Fruit fly (Drosophila melanogaster) whole organism, embryonic: Measurements from ENCODE around the gene Nprl3.

Experiments used
- Atf6 ChIP-seq: fragments of 200-800 bp; sonication (Bioruptor generic); IDR thresholded peaks from 2 replicates; pipeline ENCODE4 v1.3.6; 2022; ENCODE audit warnings: missing biosample characterization, missing genetic modification characterization
- B-H2 ChIP-seq: fragments of 200-800 bp; sonication (Bioruptor generic); optimal IDR thresholded peaks from 2 replicates; lab custom pipeline; 2018; ENCODE audit warnings: missing biosample characterization, mild to moderate bottlenecking, missing genetic modification characterization
- Bdp1 ChIP-seq: fragments of 200-800 bp; sonication (Bioruptor generic); optimal IDR thresholded peaks from 3 replicates; lab custom pipeline; 2016; ENCODE audit warnings: missing biosample characterization, missing genetic modification characterization
- CG11696 ChIP-seq: fragments of 200-800 bp; sonication (Bioruptor generic); IDR thresholded peaks from 2 replicates; pipeline ENCODE4 v1.3.6; 2022; ENCODE audit warnings: missing biosample characterization, missing genetic modification characterization
- CG12391 ChIP-seq: fragments of 200-800 bp; sonication (Bioruptor generic); optimal IDR thresholded peaks from 3 replicates; lab custom pipeline; 2018; ENCODE audit warnings: missing biosample characterization, mild to moderate bottlenecking, missing genetic modification characterization, moderate library complexity
- CG13287 ChIP-seq: fragments of 200-800 bp; sonication (Bioruptor generic); IDR thresholded peaks from 2 replicates; pipeline ENCODE4 v1.3.6; 2022; ENCODE audit warnings: missing biosample characterization, missing genetic modification characterization; ENCODE audit not compliant: partially characterized antibody
- CG13296 ChIP-seq: fragments of 200-800 bp; sonication (Bioruptor generic); optimal IDR thresholded peaks from 3 replicates; lab custom pipeline; 2018; ENCODE audit warnings: missing biosample characterization, mild to moderate bottlenecking, missing genetic modification characterization
- CG15514 ChIP-seq: fragments of 200-800 bp; sonication (Bioruptor generic); optimal IDR thresholded peaks from 3 replicates; lab custom pipeline; 2017; ENCODE audit warnings: missing biosample characterization, missing genetic modification characterization, mild to moderate bottlenecking, moderate library complexity, missing genetic modification reagents
- CG17385 ChIP-seq: fragments of 200-800 bp; sonication (Bioruptor generic); optimal IDR thresholded peaks from 3 replicates; lab custom pipeline; 2018; ENCODE audit warnings: missing biosample characterization, mild to moderate bottlenecking, missing genetic modification characterization
- CG2120 ChIP-seq: fragments of 200-800 bp; sonication (Bioruptor generic); optimal IDR thresholded peaks from 3 replicates; lab custom pipeline; 2016; ENCODE audit warnings: missing biosample characterization, missing genetic modification characterization
- CG30431 ChIP-seq: fragments of 200-800 bp; sonication (Bioruptor generic); optimal IDR thresholded peaks from 2 replicates; lab custom pipeline; 2017; ENCODE audit warnings: missing biosample characterization, missing genetic modification characterization
- CG5953 ChIP-seq: fragments of 200-800 bp; sonication (Bioruptor generic); IDR thresholded peaks from 2 replicates; pipeline ENCODE4 v1.3.6; 2022; ENCODE audit warnings: missing biosample characterization, missing genetic modification characterization
- CG6765 ChIP-seq: fragments of 200-800 bp; sonication (Bioruptor generic); optimal IDR thresholded peaks from 3 replicates; lab custom pipeline; 2017; ENCODE audit warnings: missing biosample characterization, mild to moderate bottlenecking, missing genetic modification characterization
- CG7372 ChIP-seq: fragments of 200-800 bp; sonication (Bioruptor generic); IDR thresholded peaks from 2 replicates; pipeline ENCODE4 v1.3.6; 2022; ENCODE audit warnings: missing biosample characterization, missing genetic modification characterization
- CG8359 ChIP-seq: fragments of 200-800 bp; sonication (Bioruptor generic); optimal IDR thresholded peaks from 2 replicates; lab custom pipeline; 2017; ENCODE audit warnings: missing biosample characterization, mild to moderate bottlenecking, missing genetic modification characterization, borderline replicate concordance
- CG9876 ChIP-seq: fragments of 200-800 bp; sonication (Bioruptor generic); optimal IDR thresholded peaks from 2 replicates; lab custom pipeline; 2016; ENCODE audit warnings: missing biosample characterization, missing genetic modification characterization
- Dip2 ChIP-seq: fragments of 200-800 bp; sonication (Bioruptor generic); IDR thresholded peaks from 2 replicates; pipeline ENCODE4 v1.3.6; 2022; ENCODE audit warnings: missing biosample characterization, missing genetic modification characterization
- Dip3 ChIP-seq: fragments of 200-800 bp; sonication (Bioruptor generic); optimal IDR thresholded peaks from 3 replicates; lab custom pipeline; 2016; ENCODE audit warnings: missing biosample characterization, missing genetic modification characterization
- Dll ChIP-seq: fragments of 200-800 bp; sonication (Bioruptor generic); IDR thresholded peaks from 4 replicates; pipeline ENCODE4 v1.3.6; 2022; ENCODE audit warnings: missing biosample characterization, missing genetic modification characterization; ENCODE audit not compliant: partially characterized antibody
- Dp ChIP-seq: fragments of 200-800 bp; sonication (Bioruptor generic); optimal IDR thresholded peaks from 2 replicates; lab custom pipeline; 2018; ENCODE audit warnings: missing biosample characterization, mild to moderate bottlenecking, missing genetic modification characterization, moderate library complexity
- Fer1 ChIP-seq: fragments of 200-800 bp; sonication (Bioruptor generic); optimal IDR thresholded peaks from 2 replicates; lab custom pipeline; 2017; ENCODE audit warnings: missing biosample characterization, mild to moderate bottlenecking, missing genetic modification characterization
- HHEX ChIP-seq: fragments of 200-800 bp; sonication (Bioruptor generic); optimal IDR thresholded peaks from 3 replicates; lab custom pipeline; 2017; ENCODE audit warnings: missing biosample characterization, mild to moderate bottlenecking, missing genetic modification characterization, missing genetic modification reagents
- Hr3 ChIP-seq: fragments of 200-800 bp; sonication (Bioruptor generic); optimal IDR thresholded peaks from 3 replicates; lab custom pipeline; 2016; ENCODE audit warnings: missing biosample characterization, missing genetic modification characterization
- MESR4 ChIP-seq: fragments of 200-800 bp; sonication (Bioruptor generic); optimal IDR thresholded peaks from 2 replicates; lab custom pipeline; 2018; ENCODE audit warnings: missing biosample characterization, mild to moderate bottlenecking, missing genetic modification characterization, moderate library complexity
- Meics ChIP-seq: fragments of 200-800 bp; sonication (Bioruptor generic); optimal IDR thresholded peaks from 2 replicates; lab custom pipeline; 2017; ENCODE audit warnings: missing biosample characterization, mild to moderate bottlenecking, missing genetic modification characterization
- Taf1 ChIP-seq: fragments of 200-800 bp; sonication (Bioruptor generic); IDR thresholded peaks from 2 replicates; pipeline ENCODE4 v1.3.6; 2022; ENCODE audit warnings: missing biosample characterization, missing genetic modification characterization
- YL-1 ChIP-seq: fragments of 200-800 bp; sonication (Bioruptor generic); optimal IDR thresholded peaks from 3 replicates; lab custom pipeline; 2017; ENCODE audit warnings: missing biosample characterization, mild to moderate bottlenecking, missing genetic modification characterization
- abd-A ChIP-seq: fragments of 200-800 bp; sonication (Bioruptor generic); optimal IDR thresholded peaks from 3 replicates; lab custom pipeline; 2019; ENCODE audit warnings: missing biosample characterization, mild to moderate bottlenecking, missing genetic modification characterization, moderate library complexity
- ase ChIP-seq: fragments of 200-800 bp; sonication (Bioruptor generic); IDR thresholded peaks from 3 replicates; pipeline ENCODE4 v1.3.6; 2022; ENCODE audit warnings: missing biosample characterization, missing genetic modification characterization
- bowl ChIP-seq: fragments of 200-800 bp; sonication (Bioruptor generic); IDR thresholded peaks from 2 replicates; pipeline ENCODE4 v1.3.6; 2022; ENCODE audit warnings: missing biosample characterization, missing genetic modification characterization
- chinmo ChIP-seq: fragments of 200-800 bp; sonication (Bioruptor generic); IDR thresholded peaks from 4 replicates; pipeline ENCODE4 v1.3.6; 2022; ENCODE audit warnings: missing biosample characterization, missing genetic modification characterization; ENCODE audit not compliant: partially characterized antibody
- crp ChIP-seq, 2 experiments: fragments of 200-800 bp; sonication (Bioruptor generic); optimal IDR thresholded peaks; 2 replicates in 1 of 2; 3 replicates in 1 of 2; lab custom pipeline; 2017; ENCODE audit warnings: missing biosample characterization in 2 of 2, missing genetic modification characterization in 2 of 2, mild to moderate bottlenecking in 1 of 2, moderate library complexity in 1 of 2
- gcm ChIP-seq: fragments of 200-800 bp; sonication (Bioruptor generic); optimal IDR thresholded peaks from 2 replicates; lab custom pipeline; 2019; ENCODE audit warnings: missing biosample characterization, mild to moderate bottlenecking, missing genetic modification characterization, moderate library complexity
- nerfin-1 ChIP-seq: fragments of 200-800 bp; sonication (Bioruptor generic); optimal IDR thresholded peaks from 3 replicates; lab custom pipeline; 2019; ENCODE audit warnings: missing biosample characterization, mild to moderate bottlenecking, missing genetic modification characterization, moderate library complexity
- nerfin-2 ChIP-seq: fragments of 200-800 bp; sonication (Bioruptor generic); IDR thresholded peaks from 2 replicates; pipeline ENCODE4 v1.3.6; 2022; ENCODE audit warnings: missing biosample characterization, missing genetic modification characterization; ENCODE audit not compliant: partially characterized antibody
- pnt ChIP-seq: fragments of 200-800 bp; sonication (Bioruptor generic); optimal IDR thresholded peaks from 3 replicates; lab custom pipeline; 2016; ENCODE audit warnings: missing biosample characterization, missing genetic modification characterization
- ranshi ChIP-seq: fragments of 200-800 bp; sonication (Bioruptor generic); IDR thresholded peaks from 2 replicates; pipeline ENCODE4 v1.3.6; 2022; ENCODE audit warnings: missing biosample characterization, missing genetic modification characterization
- schlank ChIP-seq: fragments of 200-800 bp; sonication (Bioruptor generic); optimal IDR thresholded peaks from 2 replicates; lab custom pipeline; 2018; ENCODE audit warnings: missing biosample characterization, mild to moderate bottlenecking, missing genetic modification characterization
- ssp ChIP-seq: fragments of 200-800 bp; sonication (Bioruptor generic); IDR thresholded peaks from 2 replicates; pipeline ENCODE4 v1.3.6; 2022; ENCODE audit warnings: missing biosample characterization, missing genetic modification characterization
- twi ChIP-seq: fragments of 200-800 bp; optimal IDR thresholded peaks from 2 replicates; lab custom pipeline; 2019; ENCODE audit warnings: missing biosample characterization, mild to moderate bottlenecking, missing genetic modification characterization, moderate library complexity
- vfl ChIP-seq: fragments of 200-800 bp; sonication (Bioruptor generic); optimal IDR thresholded peaks from 2 replicates; lab custom pipeline; 2016; ENCODE audit warnings: missing biosample characterization, missing genetic modification characterization

The Nprl3 gene

DNA sequence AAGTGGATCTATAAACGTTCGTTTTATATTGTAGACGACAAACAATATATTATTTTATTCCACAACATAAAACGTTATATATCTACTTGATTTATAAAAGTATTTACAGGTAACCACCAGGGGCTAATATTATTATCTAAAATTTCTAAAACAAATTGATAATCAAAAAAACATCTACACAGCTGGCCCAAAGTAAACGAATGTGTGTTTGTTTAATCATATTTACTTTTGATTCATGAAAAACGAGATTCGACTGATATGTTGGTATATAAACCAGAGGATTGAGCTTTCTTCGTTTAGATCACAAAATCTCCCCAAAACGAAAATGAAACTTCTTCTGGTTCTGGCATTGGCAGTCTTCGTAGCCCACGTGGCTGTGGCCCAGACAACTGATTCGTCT is 15.3 kb downstream of the Nprl3 start, which contains the start of gene CG17362 (continued):
- TF ChIP-seq crp (GFP tag; optimal IDR thresholded peaks at IDR 0.05; lab: Kevin White, UChicago) (no peak), CG7372 (GFP tag; lab: Robert Waterston, UW) (no peak), gcm (no peak), Taf1 (GFP tag; lab: Robert Waterston, UW) (no peak), CG2120 (peak; percentile 14), Hr3 (no peak), CG5953 (GFP tag; lab: Robert Waterston, UW) (no peak), CG8359 (GFP tag; lab: Kevin White, UChicago) (no peak), HHEX (peak; percentile 28), Bdp1 (GFP tag; lab: Kevin White, UChicago) (no peak), vfl (GFP tag; lab: Kevin White, UChicago) (no peak), twi (no peak), ssp (no peak), CG17385 (GFP tag; lab: Kevin White, UChicago) (no peak), nerfin-2 (GFP tag; lab: Robert Waterston, UW) (no peak), YL-1 (GFP tag; lab: Kevin White, UChicago) (no peak), Dip2 (GFP tag; lab: Robert Waterston, UW) (no peak), Dp (GFP tag; lab: Kevin White, UChicago) (no peak), pnt (GFP tag; lab: Kevin White, UChicago) (no peak), MESR4 (GFP tag; lab: Kevin White, UChicago) (no peak), B-H2 (GFP tag; lab: Kevin White, UChicago) (peak; percentile 4), chinmo (GFP tag; lab: Robert Waterston, UW) (no peak), Dip3 (GFP tag; lab: Kevin White, UChicago) (no peak), ranshi (GFP tag; lab: Robert Waterston, UW) (no peak), CG13287 (GFP tag; lab: Robert Waterston, UW) (no peak), bowl (no peak), Fer1 (GFP tag; lab: Kevin White, UChicago) (no peak), CG11696 (GFP tag; lab: Robert Waterston, UW) (no peak), CG15514 (GFP tag; lab: Kevin White, UChicago) (peak; percentile 24), CG6765 (GFP tag; lab: Kevin White, UChicago) (peak; percentile 21), CG13296 (GFP tag; lab: Kevin White, UChicago) (no peak), Atf6 (GFP tag; lab: Robert Waterston, UW) (peak; percentile 21; the same call in 1 of the 2 replicates), ase (no peak), CG9876 (GFP tag; lab: Kevin White, UChicago) (no peak), nerfin-1 (tag; lab: Kevin White, UChicago) (no peak), CG30431 (GFP tag; lab: Kevin White, UChicago) (no peak), Dll (GFP tag; lab: Robert Waterston, UW) (no peak), CG12391 (tag; lab: Kevin White, UChicago) (no peak), Meics (GFP tag; lab: Kevin White, UChicago) (peak; percentile 45), schlank (tag; lab: Kevin White, UChicago) (peak; percentile 17), abd-A (tag; lab: Kevin White, UChicago) (no peak)
